Worm (Caenorhabditis elegans) whole organism, early embryonic: ENCODE data around the gene sri-66.

Source experiments
- B0310.2 ChIP-seq: sonication (generic microtip); optimal IDR thresholded peaks from 2 replicates; lab custom pipeline; 2016; ENCODE audit warnings: mild to moderate bottlenecking, missing genetic modification characterization, missing compliant biosample characterization
- F13C5.2 ChIP-seq: sonication (generic microtip); optimal IDR thresholded peaks from 2 replicates; lab custom pipeline; 2017; ENCODE audit warnings: mild to moderate bottlenecking, missing genetic modification characterization, inconsistent platforms, missing compliant biosample characterization
- aly-1 ChIP-seq: sonication (generic microtip); optimal IDR thresholded peaks from 2 replicates; lab custom pipeline; 2016; ENCODE audit warnings: missing genetic modification characterization, missing compliant biosample characterization
- ama-1 ChIP-seq: fragments of 150-350 bp; optimal IDR thresholded peaks from 2 replicates; lab custom pipeline; 2014
- ceh-13 ChIP-seq: fragments of 200-800 bp; sonication (Bioruptor generic); optimal IDR thresholded peaks from 2 replicates; lab custom pipeline; 2018; ENCODE audit warnings: mild to moderate bottlenecking, missing genetic modification characterization, missing compliant biosample characterization
- ceh-36 ChIP-seq: sonication (generic microtip); optimal IDR thresholded peaks from 2 replicates; lab custom pipeline; 2016; ENCODE audit warnings: missing genetic modification characterization, inconsistent platforms, missing compliant biosample characterization
- ets-7 ChIP-seq: sonication (generic microtip); optimal IDR thresholded peaks from 2 replicates; lab custom pipeline; 2016; ENCODE audit warnings: missing genotype, missing genetic modification characterization, missing compliant biosample characterization
- flt-1 ChIP-seq: fragments of 200-800 bp; sonication (Bioruptor generic); IDR thresholded peaks from 2 replicates; pipeline ENCODE4 v1.3.6; 2022; ENCODE audit warnings: missing genetic modification characterization, missing compliant biosample characterization
- hmbx-1 ChIP-seq: sonication (generic microtip); optimal IDR thresholded peaks from 2 replicates; lab custom pipeline; 2016; ENCODE audit warnings: mild to moderate bottlenecking, missing genetic modification characterization, missing compliant biosample characterization
- hmg-4 ChIP-seq: fragments of 200-800 bp; sonication (Bioruptor generic); optimal IDR thresholded peaks from 2 replicates; lab custom pipeline; 2018; ENCODE audit warnings: mild to moderate bottlenecking, missing genetic modification characterization, missing compliant biosample characterization
- hnd-1 ChIP-seq: sonication (generic microtip); optimal IDR thresholded peaks from 2 replicates; lab custom pipeline; 2016; ENCODE audit warnings: missing genetic modification characterization, missing compliant biosample characterization
- pes-1 ChIP-seq: fragments of 200-800 bp; sonication (Bioruptor generic); IDR thresholded peaks from 2 replicates; pipeline ENCODE4 v1.3.6; 2022; ENCODE audit warnings: missing genetic modification reagents, missing genetic modification characterization, missing compliant biosample characterization
- scrt-1 ChIP-seq: fragments of 200-800 bp; sonication (Bioruptor generic); IDR thresholded peaks from 2 replicates; pipeline ENCODE4 v1.3.6; 2022; ENCODE audit warnings: missing genetic modification characterization, missing compliant biosample characterization
- sea-1 ChIP-seq: fragments of 200-800 bp; sonication (Bioruptor generic); conservative IDR thresholded peaks from 2 replicates; pipeline ENCODE4 v1.3.6; 2022; ENCODE audit warnings: missing genetic modification characterization, missing compliant biosample characterization
- tbx-11 ChIP-seq: fragments of 200-800 bp; sonication (Bioruptor generic); IDR thresholded peaks from 2 replicates; pipeline ENCODE4 v1.3.6; 2022; ENCODE audit warnings: missing genetic modification characterization, missing compliant biosample characterization
- tbx-37 ChIP-seq: fragments of 200-800 bp; sonication (Bioruptor generic); conservative IDR thresholded peaks from 2 replicates; pipeline ENCODE4 v1.3.6; 2022; ENCODE audit warnings: missing genetic modification reagents, missing genetic modification characterization, missing compliant biosample characterization
- tra-4 ChIP-seq: sonication (generic microtip); optimal IDR thresholded peaks from 2 replicates; lab custom pipeline; 2017; ENCODE audit warnings: missing genetic modification characterization, missing compliant biosample characterization

sri-66 gene

DNA sequence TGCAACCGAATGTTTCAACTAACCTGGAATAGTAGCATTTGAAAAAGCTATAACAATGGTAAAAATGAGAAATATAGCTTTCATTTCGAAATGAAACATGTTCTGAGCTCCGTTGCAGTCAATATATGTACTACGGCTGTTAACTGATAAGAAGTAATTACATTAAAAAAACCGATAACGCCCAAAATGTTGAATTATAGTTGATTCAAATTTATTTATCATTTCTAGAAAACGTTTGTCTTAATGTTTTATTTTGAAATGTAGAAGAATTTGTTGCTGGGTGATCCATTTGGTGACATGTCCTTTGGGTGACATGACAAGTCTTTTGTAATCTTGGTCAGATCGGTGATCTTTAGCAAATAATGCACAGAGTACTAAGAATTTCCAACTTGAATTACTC, 29.3 kb downstream of the sri-66 start, which contains the start of gene T05E12.6:
TSS of gene T05E12.6 (minus strand) at position 101 of the 400 bp plus-strand sequence.
- no peak for TF ChIP-seq ama-1 (lab: Kevin White, UChicago)
- TF ChIP-seq hmg-4 (GFP tag; lab: Kevin White, UChicago): no peak
- no peak for TF ChIP-seq sea-1 (GFP tag; lab: Robert Waterston, UW)
- TF ChIP-seq ceh-36: no peak
- TF ChIP-seq ets-7 (tag; lab: Kevin White, UChicago): no peak
- no peak for TF ChIP-seq scrt-1 (GFP tag; lab: Robert Waterston, UW)
- TF ChIP-seq B0310.2 (tag; lab: Kevin White, UChicago): no peak
- TF ChIP-seq flt-1 (GFP tag; lab: Robert Waterston, UW): no peak
- TF ChIP-seq hmbx-1 (tag; lab: Kevin White, UChicago): no peak
- no peak for TF ChIP-seq hnd-1
- no peak for TF ChIP-seq tbx-37 (GFP tag; lab: Robert Waterston, UW)

ce11 chrV:17089931-17090429, 29.9 kb downstream of the sri-66 start, which contains the start of gene srh-237:
srh-237 (plus strand) TSS chrV:17090379.
- TF ChIP-seq hmg-4 (GFP tag; lab: Kevin White, UChicago): no peak
- no peak for TF ChIP-seq F13C5.2 (tag; lab: Kevin White, UChicago)
- no peak for TF ChIP-seq hnd-1
- no peak for TF ChIP-seq hmbx-1 (tag; lab: Kevin White, UChicago)
- TF ChIP-seq sea-1 (GFP tag; lab: Robert Waterston, UW): no peak
- TF ChIP-seq ceh-13: no peak
- no peak for TF ChIP-seq pes-1 (GFP tag; lab: Robert Waterston, UW)
- TF ChIP-seq tbx-37 (GFP tag; lab: Robert Waterston, UW): no peak
- TF ChIP-seq ceh-36: no peak
- TF ChIP-seq tra-4: no peak
- no peak for TF ChIP-seq B0310.2 (tag; lab: Kevin White, UChicago)
- TF ChIP-seq ets-7 (tag; lab: Kevin White, UChicago): no peak
- TF ChIP-seq flt-1 (GFP tag; lab: Robert Waterston, UW): no peak
- TF ChIP-seq scrt-1 (GFP tag; lab: Robert Waterston, UW): no peak
- TF ChIP-seq aly-1: no peak
- no peak for TF ChIP-seq ama-1 (lab: Kevin White, UChicago)
- no peak for TF ChIP-seq tbx-11

- TF ChIP-seq F13C5.2 (tag; lab: Kevin White, UChicago): no peak
- no peak for TF ChIP-seq tbx-37 (GFP tag; lab: Robert Waterston, UW)
- no peak for TF ChIP-seq tbx-11
- no peak for TF ChIP-seq aly-1
- TF ChIP-seq ama-1 (lab: Kevin White, UChicago): no peak
- TF ChIP-seq ceh-36: no peak
- TF ChIP-seq hmg-4 (GFP tag; lab: Kevin White, UChicago): no peak
- TF ChIP-seq hnd-1: no peak
- no peak for TF ChIP-seq B0310.2 (tag; lab: Kevin White, UChicago)
- no peak for TF ChIP-seq tra-4
- no peak for TF ChIP-seq sea-1 (GFP tag; lab: Robert Waterston, UW)
- TF ChIP-seq flt-1 (GFP tag; lab: Robert Waterston, UW): no peak
- TF ChIP-seq scrt-1 (GFP tag; lab: Robert Waterston, UW): no peak
- TF ChIP-seq hmbx-1 (tag; lab: Kevin White, UChicago): no peak
- no peak for TF ChIP-seq ets-7 (tag; lab: Kevin White, UChicago)
- TF ChIP-seq ceh-13: no peak
- no peak for TF ChIP-seq pes-1 (GFP tag; lab: Robert Waterston, UW)
These were observed 32.2 kb downstream of the sri-66 start, which contains the start of gene ZK218.1 for ce11 chrV:17092262-17092661. ZK218.1 (plus strand) TSS chrV:17092562.

- TF ChIP-seq B0310.2 (tag; lab: Kevin White, UChicago) (no peak), tbx-11 (no peak), pes-1 (GFP tag; lab: Robert Waterston, UW) (no peak), flt-1 (GFP tag; lab: Robert Waterston, UW) (no peak), ceh-13 (no peak), hmbx-1 (tag; lab: Kevin White, UChicago) (no peak), ama-1 (lab: Kevin White, UChicago) (no peak), scrt-1 (GFP tag; lab: Robert Waterston, UW) (no peak), ets-7 (tag; lab: Kevin White, UChicago) (no peak), F13C5.2 (tag; lab: Kevin White, UChicago) (no peak), hmg-4 (GFP tag; lab: Kevin White, UChicago) (no peak), tbx-37 (GFP tag; lab: Robert Waterston, UW) (no peak), tra-4 (no peak), ceh-36 (no peak)
These were observed 34.5 kb downstream of the sri-66 start for ce11 chrV:17094568-17094967.

ce11 chrV:17098669-17099068, 38.6 kb downstream of the sri-66 start, which contains the start of the genes ZK218.3 and ZK218.4:
ZK218.3 (minus strand) TSS chrV:17098769.
ZK218.4 (plus strand) TSS chrV:17098854.
- TF ChIP-seq ama-1 (lab: Kevin White, UChicago) (no peak), scrt-1 (GFP tag; lab: Robert Waterston, UW) (no peak), flt-1 (GFP tag; lab: Robert Waterston, UW) (no peak), F13C5.2 (tag; lab: Kevin White, UChicago) (no peak), tbx-11 (no peak), aly-1 (no peak), sea-1 (GFP tag; lab: Robert Waterston, UW) (no peak), ceh-13 (no peak), tra-4 (no peak), ceh-36 (no peak), hnd-1 (no peak), tbx-37 (GFP tag; lab: Robert Waterston, UW) (no peak), pes-1 (GFP tag; lab: Robert Waterston, UW) (no peak), ets-7 (tag; lab: Kevin White, UChicago) (no peak), hmg-4 (GFP tag; lab: Kevin White, UChicago) (no peak), B0310.2 (tag; lab: Kevin White, UChicago) (no peak), hmbx-1 (tag; lab: Kevin White, UChicago) (no peak)

DNA sequence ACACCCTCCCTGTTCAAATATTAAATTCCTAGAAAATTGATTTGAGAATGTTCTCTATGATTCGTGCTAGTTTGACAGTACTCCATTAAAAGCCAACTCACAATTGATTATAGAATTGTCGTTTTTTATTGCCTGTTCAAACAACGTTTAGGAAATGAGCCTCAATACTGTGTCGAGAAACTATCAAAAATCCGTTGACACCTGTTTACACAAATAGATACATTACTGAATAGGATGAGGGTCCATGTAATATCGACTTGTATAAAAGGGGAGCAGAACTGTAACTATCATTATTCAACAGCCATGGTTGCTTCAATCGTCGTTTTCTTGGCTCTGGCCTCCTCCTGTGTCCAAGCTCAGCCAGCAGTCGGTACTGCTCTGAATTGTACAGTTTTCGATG, 40.7 kb downstream of the sri-66 start, which contains the start of gene ZK218.5:
TSS of gene ZK218.5 (plus strand) at position 301 of the 400 bp plus-strand sequence.
- no peak for TF ChIP-seq scrt-1 (GFP tag; lab: Robert Waterston, UW)
- TF ChIP-seq ceh-13: no peak
- TF ChIP-seq F13C5.2 (tag; lab: Kevin White, UChicago): no peak
- no peak for TF ChIP-seq ets-7 (tag; lab: Kevin White, UChicago)
- no peak for TF ChIP-seq tra-4
- TF ChIP-seq sea-1 (GFP tag; lab: Robert Waterston, UW): no peak
- TF ChIP-seq aly-1: no peak
- TF ChIP-seq ceh-36: no peak
- TF ChIP-seq hnd-1: no peak
